Worm (Caenorhabditis elegans): ENCODE data around the gene cope-1.
"Not testable (repeated sequence)": the region's sequence is repeated elsewhere in the genome, so short reads cannot be mapped to it uniquely, and the experiment has no call there.

cope-1 gene

ce11 chrIII:13393239-13393638 is 32.8 kb upstream of the cope-1 start, which contains the start of gene dnj-17:
dnj-17 (minus strand) TSS chrIII:13393339.
- TF ChIP-seq ces-1 (GFP tag; optimal IDR thresholded peaks at IDR 0.05) (peak; percentile 13), ceh-83 (GFP tag; optimal IDR thresholded peaks at IDR 0.05) (no peak), tbx-8 (GFP tag; optimal IDR thresholded peaks at IDR 0.05) (no peak)

ce11 chrIII:13393647-13394046 is 32.4 kb upstream of the cope-1 start, which contains the start of gene qdpr-1:
qdpr-1 (plus strand) TSS chrIII:13393910.
- TF ChIP-seq nhr-237 (tag; optimal IDR thresholded peaks at IDR 0.05) (no peak), ztf-11 (tag; optimal IDR thresholded peaks at IDR 0.05) (no peak), zip-8 (tag; optimal IDR thresholded peaks at IDR 0.05) (no peak), cnd-1 (tag; optimal IDR thresholded peaks at IDR 0.05) (no peak), unc-120 (tag; optimal IDR thresholded peaks at IDR 0.05; ENCODE audit: poor library complexity, severe bottlenecking) (no peak), drap-1 (GFP tag; optimal IDR thresholded peaks at IDR 0.05) (no peak), blmp-1 (tag; optimal IDR thresholded peaks at IDR 0.05) (no peak), lin-32 (GFP tag; optimal IDR thresholded peaks at IDR 0.05) (no peak), lsy-2 (tag; optimal IDR thresholded peaks at IDR 0.05) (no peak), nhr-28 (tag; optimal IDR thresholded peaks at IDR 0.05) (no peak), nhr-76 (tag; optimal IDR thresholded peaks at IDR 0.05) (no peak), ceh-43 (GFP tag; optimal IDR thresholded peaks at IDR 0.05) (no peak), ceh-39 (tag; optimal IDR thresholded peaks at IDR 0.05) (no peak), hlh-1 (tag; optimal IDR thresholded peaks at IDR 0.05) (no peak), elt-3 (tag; optimal IDR thresholded peaks at IDR 0.05) (no peak), bed-3 (GFP tag; optimal IDR thresholded peaks at IDR 0.05) (no peak)

- TF ChIP-seq ceh-83 (GFP tag; optimal IDR thresholded peaks at IDR 0.05) = no peak
- no peak for TF ChIP-seq flh-1 (GFP tag; optimal IDR thresholded peaks at IDR 0.05)
- TF ChIP-seq mls-2 (tag; optimal IDR thresholded peaks at IDR 0.05) = no peak
- TF ChIP-seq M03D4.4 (tag; optimal IDR thresholded peaks at IDR 0.05) = no peak
- TF ChIP-seq ham-2 (GFP tag; optimal IDR thresholded peaks at IDR 0.05) = no peak
- no peak for TF ChIP-seq unc-39 (tag; optimal IDR thresholded peaks at IDR 0.05)
- TF ChIP-seq bed-3 (GFP tag; optimal IDR thresholded peaks at IDR 0.05) = no peak
- TF ChIP-seq hlh-1 (tag; optimal IDR thresholded peaks at IDR 0.05) = no peak
- TF ChIP-seq cnd-1 (tag; optimal IDR thresholded peaks at IDR 0.05) = no peak
- no peak for TF ChIP-seq nhr-76 (tag; optimal IDR thresholded peaks at IDR 0.05)
- no peak for TF ChIP-seq ces-1 (GFP tag; optimal IDR thresholded peaks at IDR 0.05)
- TF ChIP-seq ztf-11 (tag; optimal IDR thresholded peaks at IDR 0.05) = no peak
- no peak for TF ChIP-seq nhr-237 (tag; optimal IDR thresholded peaks at IDR 0.05)
- TF ChIP-seq nhr-28 (tag; optimal IDR thresholded peaks at IDR 0.05) = no peak
- no peak for TF ChIP-seq pha-4 (tag; optimal IDR thresholded peaks at IDR 0.05)
These were observed 30.8 kb upstream of the cope-1 start, which contains the start of gene F11F1.1 for ce11 chrIII:13395262-13395661. F11F1.1 (plus strand) TSS chrIII:13395562.

- TF ChIP-seq nhr-76 (tag; optimal IDR thresholded peaks at IDR 0.05); tbx-8 (GFP tag; optimal IDR thresholded peaks at IDR 0.05); elt-3 (tag; optimal IDR thresholded peaks at IDR 0.05): not testable (repeated sequence)
These were observed 24.3 kb upstream of the cope-1 start, which contains the start of the genes srlf-9 and srlf-10 for ce11 chrIII:13401673-13402258. srlf-9 (minus strand) TSS chrIII:13401773. srlf-10 (plus strand) TSS chrIII:13402208.

ce11 chrIII:13402934-13403333 is 23.1 kb upstream of the cope-1 start, which contains the start of gene mig-18:
mig-18 (plus strand) TSS chrIII:13403234.
- TF ChIP-seq ztf-11 (tag; optimal IDR thresholded peaks at IDR 0.05) (no peak), nhr-28 (tag; optimal IDR thresholded peaks at IDR 0.05) (no peak), unc-62 (GFP tag; optimal IDR thresholded peaks at IDR 0.05) (no peak), ceh-83 (GFP tag; optimal IDR thresholded peaks at IDR 0.05) (no peak), sptf-1 (tag; optimal IDR thresholded peaks at IDR 0.05) (no peak), M03D4.4 (tag; optimal IDR thresholded peaks at IDR 0.05) (no peak), pha-4 (tag; optimal IDR thresholded peaks at IDR 0.05) (no peak), sem-2 (GFP tag; optimal IDR thresholded peaks at IDR 0.05) (no peak), cnd-1 (tag; optimal IDR thresholded peaks at IDR 0.05) (no peak), unc-120 (tag; optimal IDR thresholded peaks at IDR 0.05; ENCODE audit: poor library complexity, severe bottlenecking) (no peak), unc-39 (tag; optimal IDR thresholded peaks at IDR 0.05) (no peak), elt-1 (tag; optimal IDR thresholded peaks at IDR 0.05; ENCODE audit: borderline replicate concordance, insufficient read depth) (no peak), mab-5 (tag; optimal IDR thresholded peaks at IDR 0.05) (no peak), bed-3 (GFP tag; optimal IDR thresholded peaks at IDR 0.05) (no peak), ces-1 (GFP tag; optimal IDR thresholded peaks at IDR 0.05) (no peak), mep-1 (tag; optimal IDR thresholded peaks at IDR 0.05) (no peak), zip-8 (tag; optimal IDR thresholded peaks at IDR 0.05) (no peak), nhr-12 (tag; optimal IDR thresholded peaks at IDR 0.05) (no peak), lin-13 (tag; optimal IDR thresholded peaks at IDR 0.05) (no peak)
